Fruit fly (Drosophila melanogaster): Measurements from ENCODE around the gene Or85e.

- no peak for TF ChIP-seq Sp1 (GFP tag; optimal IDR thresholded peaks at IDR 0.05)
- TF ChIP-seq usp (GFP tag; optimal IDR thresholded peaks at IDR 0.05), result no peak
- no peak for TF ChIP-seq h (GFP tag; optimal IDR thresholded peaks at IDR 0.05)
- TF ChIP-seq lola (GFP tag; optimal IDR thresholded peaks at IDR 0.05), result no peak
- no peak for TF ChIP-seq sage (GFP tag; optimal IDR thresholded peaks at IDR 0.05)
- no peak for TF ChIP-seq fru (GFP tag; optimal IDR thresholded peaks at IDR 0.05)
- TF ChIP-seq pan (optimal IDR thresholded peaks at IDR 0.05), result no peak
- TF ChIP-seq N (GFP tag; optimal IDR thresholded peaks at IDR 0.05), result no peak
Measured at dm6 chr3R:8596161-8596560, 39.5 kb downstream of the Or85e start.

Measured in whole organism, wandering third instar larva.